Fruit fly (Drosophila melanogaster) S2 (cell line): Measurements from ENCODE around the gene wrm2.

ENCODE experiments used
- CG8478 ChIP-seq: fragments of >200 bp; optimal IDR thresholded peaks from 2 replicates; lab custom pipeline; 2018
- CTCF ChIP-seq, 2 experiments: fragments of >200 bp; optimal IDR thresholded peaks; 2 replicates each; lab custom pipeline; 2018

dm6 chr3L:7344001-7344400 is 9.0 kb upstream of the wrm2 start:
- no peak for TF ChIP-seq CTCF (optimal IDR thresholded peaks at IDR 0.05; lab: Kevin White, UChicago)
- no peak for TF ChIP-seq CG8478 (lab: Kevin White, UChicago)
